Fruit fly (Drosophila melanogaster) whole organism, embryonic: ENCODE results near the gene Argl.

Experiments
- CG10979 ChIP-seq: fragments of 200-800 bp; sonication (Bioruptor generic); optimal IDR thresholded peaks from 2 replicates; lab custom pipeline; 2018; ENCODE audit warnings: missing biosample characterization, mild to moderate bottlenecking, missing genetic modification characterization, moderate library complexity
- CG31388 ChIP-seq: fragments of 200-800 bp; sonication (Bioruptor generic); optimal IDR thresholded peaks from 2 replicates; lab custom pipeline; 2016; ENCODE audit warnings: missing biosample characterization, missing genetic modification characterization
- Dll ChIP-seq: fragments of 200-800 bp; sonication (Bioruptor generic); IDR thresholded peaks from 4 replicates; pipeline ENCODE4 v1.3.6; 2022; ENCODE audit warnings: missing biosample characterization, missing genetic modification characterization; ENCODE audit not compliant: partially characterized antibody
- Nf-YC ChIP-seq: fragments of 200-800 bp; optimal IDR thresholded peaks from 3 replicates; lab custom pipeline; 2019; ENCODE audit warnings: missing biosample characterization, mild to moderate bottlenecking, missing genetic modification characterization, moderate library complexity
- croc ChIP-seq: fragments of 200-800 bp; sonication (Bioruptor generic); conservative IDR thresholded peaks from 3 replicates; pipeline ENCODE4 v1.3.6; 2022; ENCODE audit warnings: missing biosample characterization, missing genetic modification characterization
- h ChIP-seq: fragments of >200 bp; optimal IDR thresholded peaks from 2 replicates; lab custom pipeline; 2017
- psq ChIP-seq: fragments of 200-800 bp; sonication (Bioruptor generic); optimal IDR thresholded peaks from 2 replicates; lab custom pipeline; 2017; ENCODE audit warnings: missing biosample characterization, missing genetic modification characterization
- tgo ChIP-seq: fragments of 200-800 bp; sonication (Bioruptor generic); IDR thresholded peaks from 3 replicates; pipeline ENCODE4 v1.3.6; 2022; ENCODE audit warnings: missing biosample characterization, missing genetic modification characterization

DNA sequence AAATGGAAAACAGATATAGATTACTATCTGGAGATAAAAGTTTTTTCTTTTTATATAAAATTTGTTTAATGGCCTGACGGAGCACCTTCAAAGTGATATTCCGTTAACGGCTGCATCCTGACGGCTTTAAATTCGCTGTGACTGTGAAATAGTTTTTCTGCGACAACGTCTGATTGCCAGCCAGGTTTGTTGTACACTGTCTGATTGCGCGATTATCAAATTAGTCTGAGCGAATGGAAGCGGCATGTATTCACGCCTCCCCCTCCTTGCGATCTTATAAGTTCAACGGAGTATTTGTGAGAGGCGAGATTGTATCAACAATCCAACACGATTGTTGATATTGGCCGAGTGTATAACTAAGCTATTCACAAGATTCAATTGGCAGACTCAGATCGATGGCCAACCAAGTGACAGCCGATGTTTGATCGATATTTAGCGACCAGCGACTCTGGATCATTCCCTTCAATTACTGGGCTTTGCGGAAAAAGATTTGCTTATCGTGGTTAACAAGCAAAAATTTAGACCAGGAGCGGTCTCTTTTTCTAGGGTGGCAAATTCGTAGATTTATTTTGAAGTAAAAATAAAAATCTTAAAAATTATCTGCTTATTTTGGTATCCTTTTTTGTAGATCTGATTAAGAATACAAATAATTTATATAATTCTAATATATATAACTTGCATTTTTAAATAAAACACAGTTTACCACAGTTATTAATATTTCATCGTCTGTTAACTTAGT, 13.9 kb upstream of the Argl start:
- no peak for TF ChIP-seq Dll
- no peak for TF ChIP-seq psq (GFP tag; lab: Kevin White, UChicago)
- no peak for TF ChIP-seq h (lab: Kevin White, UChicago)
- no peak for TF ChIP-seq CG10979 (tag; lab: Kevin White, UChicago)
- TF ChIP-seq tgo (GFP tag; lab: Robert Waterston, UW) = no peak
- TF ChIP-seq CG31388 (GFP tag; lab: Kevin White, UChicago) = no peak
- no peak for TF ChIP-seq Nf-YC (tag; lab: Kevin White, UChicago)
- TF ChIP-seq croc = no peak
